Fruit fly (Drosophila melanogaster) whole organism, embryonic: ENCODE data around the gene CG9782.

Source experiments
- ATbp ChIP-seq: fragments of 200-800 bp; sonication (Bioruptor generic); optimal IDR thresholded peaks from 2 replicates; lab custom pipeline; 2017; ENCODE audit warnings: missing biosample characterization, mild to moderate bottlenecking, missing genetic modification characterization, missing genetic modification reagents
- Abd-B ChIP-seq: fragments of 200-800 bp; sonication (Bioruptor generic); optimal IDR thresholded peaks from 2 replicates; lab custom pipeline; 2018; ENCODE audit warnings: missing biosample characterization, mild to moderate bottlenecking, missing genetic modification characterization, moderate library complexity
- C15 ChIP-seq: fragments of 200-800 bp; sonication (Bioruptor generic); IDR thresholded peaks from 3 replicates; pipeline ENCODE4 v1.3.6; 2022; ENCODE audit warnings: missing biosample characterization, missing genetic modification characterization
- CG10979 ChIP-seq: fragments of 200-800 bp; sonication (Bioruptor generic); optimal IDR thresholded peaks from 2 replicates; lab custom pipeline; 2018; ENCODE audit warnings: missing biosample characterization, mild to moderate bottlenecking, missing genetic modification characterization, moderate library complexity
- CG11093 ChIP-seq: fragments of 200-800 bp; sonication (Bioruptor generic); IDR thresholded peaks from 3 replicates; pipeline ENCODE4 v1.3.6; 2022; ENCODE audit warnings: missing biosample characterization, missing genetic modification characterization
- CG12104 ChIP-seq: fragments of 200-800 bp; sonication (Bioruptor generic); optimal IDR thresholded peaks from 3 replicates; lab custom pipeline; 2016; ENCODE audit warnings: missing biosample characterization, missing genetic modification characterization
- CG12769 ChIP-seq: fragments of 200-800 bp; sonication (Bioruptor generic); optimal IDR thresholded peaks from 2 replicates; lab custom pipeline; 2019; ENCODE audit warnings: missing biosample characterization, mild to moderate bottlenecking, missing genetic modification characterization, moderate library complexity
- CG13123 ChIP-seq: fragments of 200-800 bp; sonication (Bioruptor generic); optimal IDR thresholded peaks from 2 replicates; lab custom pipeline; 2016; ENCODE audit warnings: missing biosample characterization, missing genetic modification characterization
- CG13624 ChIP-seq: fragments of 200-800 bp; sonication (Bioruptor generic); optimal IDR thresholded peaks from 2 replicates; lab custom pipeline; 2016; ENCODE audit warnings: missing biosample characterization, missing genetic modification characterization
- CG14014 ChIP-seq: fragments of 200-800 bp; sonication (Bioruptor generic); IDR thresholded peaks from 2 replicates; pipeline ENCODE4 v1.3.6; 2022; ENCODE audit warnings: missing biosample characterization, missing genetic modification characterization
- CG14710 ChIP-seq: fragments of 200-800 bp; sonication (Bioruptor generic); optimal IDR thresholded peaks from 3 replicates; lab custom pipeline; 2019; ENCODE audit warnings: missing biosample characterization, mild to moderate bottlenecking, missing genetic modification characterization, moderate library complexity
- CG15073 ChIP-seq: fragments of 200-800 bp; sonication (Bioruptor generic); optimal IDR thresholded peaks from 2 replicates; lab custom pipeline; 2016; ENCODE audit warnings: missing biosample characterization, missing genetic modification characterization
- CG15601 ChIP-seq: fragments of 200-800 bp; sonication (Bioruptor generic); optimal IDR thresholded peaks from 3 replicates; lab custom pipeline; 2019; ENCODE audit warnings: missing biosample characterization, mild to moderate bottlenecking, missing genetic modification characterization, moderate library complexity
- CG1602 ChIP-seq: fragments of 200-800 bp; sonication (Bioruptor generic); optimal IDR thresholded peaks from 3 replicates; lab custom pipeline; 2016; ENCODE audit warnings: missing biosample characterization, missing genetic modification characterization
- CG17829 ChIP-seq: fragments of 200-800 bp; optimal IDR thresholded peaks from 2 replicates; lab custom pipeline; 2019; ENCODE audit warnings: missing biosample characterization, mild to moderate bottlenecking, missing genetic modification characterization, moderate library complexity
- CG18599 ChIP-seq: fragments of 200-800 bp; sonication (Bioruptor generic); optimal IDR thresholded peaks from 3 replicates; lab custom pipeline; 2017; ENCODE audit warnings: missing biosample characterization, missing genetic modification characterization, mild to moderate bottlenecking, moderate library complexity, missing genetic modification reagents
- CG4424 ChIP-seq: fragments of 200-800 bp; sonication (Bioruptor generic); optimal IDR thresholded peaks from 3 replicates; lab custom pipeline; 2016; ENCODE audit warnings: missing biosample characterization, missing genetic modification characterization
- CG6175 ChIP-seq: fragments of 200-800 bp; sonication (Bioruptor generic); IDR thresholded peaks from 3 replicates; pipeline ENCODE4 v1.3.6; 2022; ENCODE audit warnings: missing biosample characterization, missing genetic modification characterization
- CG6272 ChIP-seq: fragments of 200-800 bp; sonication (Bioruptor generic); IDR thresholded peaks from 2 replicates; pipeline ENCODE4 v1.3.6; 2022; ENCODE audit warnings: missing biosample characterization, missing genetic modification characterization
- CG7372 ChIP-seq: fragments of 200-800 bp; sonication (Bioruptor generic); IDR thresholded peaks from 2 replicates; pipeline ENCODE4 v1.3.6; 2022; ENCODE audit warnings: missing biosample characterization, missing genetic modification characterization
- CG7928 ChIP-seq: fragments of 200-800 bp; sonication (Bioruptor generic); optimal IDR thresholded peaks from 2 replicates; lab custom pipeline; 2017; ENCODE audit warnings: missing biosample characterization, mild to moderate bottlenecking, missing genetic modification characterization
- CHES-1-like ChIP-seq: fragments of 200-800 bp; sonication (Bioruptor generic); optimal IDR thresholded peaks from 2 replicates; lab custom pipeline; 2016; ENCODE audit warnings: missing biosample characterization, missing genetic modification characterization
- Dad ChIP-seq: fragments of 200-800 bp; sonication (Bioruptor generic); optimal IDR thresholded peaks from 3 replicates; lab custom pipeline; 2016; ENCODE audit warnings: missing biosample characterization, missing genetic modification characterization
- Deaf1 ChIP-seq: fragments of 200-800 bp; optimal IDR thresholded peaks from 3 replicates; lab custom pipeline; 2019; ENCODE audit warnings: missing biosample characterization, mild to moderate bottlenecking, missing genetic modification characterization, moderate library complexity
- Doc2 ChIP-seq: fragments of 200-800 bp; sonication (Bioruptor generic); IDR thresholded peaks from 2 replicates; pipeline ENCODE4 v1.3.6; 2022; ENCODE audit warnings: missing biosample characterization, missing genetic modification characterization
- Dp ChIP-seq: fragments of 200-800 bp; sonication (Bioruptor generic); optimal IDR thresholded peaks from 2 replicates; lab custom pipeline; 2018; ENCODE audit warnings: missing biosample characterization, mild to moderate bottlenecking, missing genetic modification characterization, moderate library complexity
- Eip74EF ChIP-seq, 2 experiments: fragments of 200-800 bp in 1 of 2; fragments of >200 bp in 1 of 2; sonication (Bioruptor generic) in 1 of 2; optimal IDR thresholded peaks; 2 replicates each; lab custom pipeline; 2017 to 2019; ENCODE audit warnings: missing biosample characterization in 2 of 2, missing genetic modification characterization in 2 of 2, mild to moderate bottlenecking in 1 of 2, moderate library complexity in 1 of 2
- Fer1 ChIP-seq: fragments of 200-800 bp; sonication (Bioruptor generic); optimal IDR thresholded peaks from 2 replicates; lab custom pipeline; 2017; ENCODE audit warnings: missing biosample characterization, mild to moderate bottlenecking, missing genetic modification characterization
- H2.0 ChIP-seq: fragments of 200-800 bp; sonication (Bioruptor generic); IDR thresholded peaks from 2 replicates; pipeline ENCODE4 v1.3.6; 2022; ENCODE audit warnings: missing biosample characterization, missing genetic modification characterization
- Hey ChIP-seq: fragments of 200-800 bp; sonication (Bioruptor generic); optimal IDR thresholded peaks from 3 replicates; lab custom pipeline; 2018; ENCODE audit warnings: missing biosample characterization, mild to moderate bottlenecking, missing genetic modification characterization
- HmgD ChIP-seq: fragments of 200-800 bp; sonication (Bioruptor generic); optimal IDR thresholded peaks from 3 replicates; lab custom pipeline; 2016; ENCODE audit warnings: missing biosample characterization, missing genetic modification characterization
- Hr39 ChIP-seq: fragments of >200 bp; optimal IDR thresholded peaks from 2 replicates; lab custom pipeline; 2017
- Mad ChIP-seq: fragments of 200-800 bp; sonication (Bioruptor generic); optimal IDR thresholded peaks from 2 replicates; lab custom pipeline; 2016; ENCODE audit warnings: missing biosample characterization, missing genetic modification characterization
- Myb ChIP-seq: fragments of 200-800 bp; sonication (Bioruptor generic); optimal IDR thresholded peaks from 2 replicates; lab custom pipeline; 2016; ENCODE audit warnings: missing biosample characterization, missing genetic modification characterization
- Sox100B ChIP-seq: fragments of 200-800 bp; sonication (Bioruptor generic); optimal IDR thresholded peaks from 3 replicates; lab custom pipeline; 2018; ENCODE audit warnings: missing biosample characterization, mild to moderate bottlenecking, missing genetic modification characterization
- ap ChIP-seq: fragments of 200-800 bp; sonication (Bioruptor generic); IDR thresholded peaks from 2 replicates; pipeline ENCODE4 v1.3.6; 2022; ENCODE audit warnings: missing biosample characterization, missing genetic modification characterization
- crol ChIP-seq: fragments of 200-800 bp; sonication (Bioruptor generic); IDR thresholded peaks from 2 replicates; pipeline ENCODE4 v1.3.6; 2022; ENCODE audit warnings: missing biosample characterization, missing genetic modification characterization
- crp ChIP-seq, 2 experiments: fragments of 200-800 bp; sonication (Bioruptor generic); optimal IDR thresholded peaks; 2 replicates in 1 of 2; 3 replicates in 1 of 2; lab custom pipeline; 2017; ENCODE audit warnings: missing biosample characterization in 2 of 2, missing genetic modification characterization in 2 of 2, mild to moderate bottlenecking in 1 of 2, moderate library complexity in 1 of 2
- dmrt99B ChIP-seq: fragments of 200-800 bp; sonication (Bioruptor generic); optimal IDR thresholded peaks from 2 replicates; lab custom pipeline; 2018; ENCODE audit warnings: missing biosample characterization, mild to moderate bottlenecking, missing genetic modification characterization, moderate library complexity
- fu2 ChIP-seq: fragments of 200-800 bp; sonication (Bioruptor generic); optimal IDR thresholded peaks from 2 replicates; lab custom pipeline; 2016; ENCODE audit warnings: missing biosample characterization, missing genetic modification characterization
- gro ChIP-seq: fragments of 200-800 bp; sonication (Bioruptor generic); optimal IDR thresholded peaks from 2 replicates; lab custom pipeline; 2016; ENCODE audit warnings: missing biosample characterization, missing genetic modification characterization
- hth ChIP-seq: fragments of >200 bp; optimal IDR thresholded peaks from 2 replicates; lab custom pipeline; 2017; ENCODE audit warnings: inconsistent platforms
- jing ChIP-seq: fragments of 200-800 bp; sonication (Bioruptor generic); optimal IDR thresholded peaks from 2 replicates; lab custom pipeline; 2018; ENCODE audit warnings: missing biosample characterization, mild to moderate bottlenecking, missing genetic modification characterization
- lilli ChIP-seq: fragments of 200-800 bp; sonication (Bioruptor generic); optimal IDR thresholded peaks from 3 replicates; lab custom pipeline; 2016; ENCODE audit warnings: missing biosample characterization, missing genetic modification characterization
- lov ChIP-seq, 2 experiments: fragments of 200-800 bp in 1 of 2; fragments of >200 bp in 1 of 2; sonication (Bioruptor generic) in 1 of 2; IDR thresholded peaks in 1 of 2; optimal IDR thresholded peaks in 1 of 2; 2 replicates in 1 of 2; 3 replicates in 1 of 2; pipeline versions ENCODE4 v1.3.6 to Lab custom; 2017 to 2022; ENCODE audit warnings: missing biosample characterization in 1 of 2, missing genetic modification characterization in 1 of 2
- mld ChIP-seq: fragments of 200-800 bp; sonication (Bioruptor generic); IDR thresholded peaks from 3 replicates; pipeline ENCODE4 v1.3.6; 2022; ENCODE audit warnings: missing biosample characterization, missing genetic modification characterization; ENCODE audit not compliant: partially characterized antibody
- pnt ChIP-seq: fragments of 200-800 bp; sonication (Bioruptor generic); optimal IDR thresholded peaks from 3 replicates; lab custom pipeline; 2016; ENCODE audit warnings: missing biosample characterization, missing genetic modification characterization
- scrt ChIP-seq: fragments of 200-800 bp; sonication (Bioruptor generic); optimal IDR thresholded peaks from 2 replicates; lab custom pipeline; 2018; ENCODE audit warnings: missing biosample characterization, mild to moderate bottlenecking, missing genetic modification characterization, moderate library complexity
- slp2 ChIP-seq: fragments of 200-800 bp; sonication (Bioruptor generic); optimal IDR thresholded peaks from 2 replicates; lab custom pipeline; 2016; ENCODE audit warnings: missing biosample characterization, missing genetic modification characterization
- trh ChIP-seq: fragments of 200-800 bp; sonication (Bioruptor generic); optimal IDR thresholded peaks from 2 replicates; lab custom pipeline; 2016; ENCODE audit warnings: missing biosample characterization, missing genetic modification characterization
- vnd ChIP-seq: fragments of 200-800 bp; sonication (Bioruptor generic); IDR thresholded peaks from 3 replicates; pipeline ENCODE4 v1.3.6; 2022; ENCODE audit warnings: missing biosample characterization, missing genetic modification characterization; ENCODE audit not compliant: partially characterized antibody

Gene CG9782

dm6 chrX:16598336-16598977, 22.9 kb downstream of the CG9782 start (continued):
- TF ChIP-seq fu2 (no peak), pnt (GFP tag; lab: Kevin White, UChicago) (no peak), Abd-B (GFP tag; lab: Kevin White, UChicago) (no peak), CG13123 (GFP tag; lab: Kevin White, UChicago) (no peak), crp (GFP tag; optimal IDR thresholded peaks at IDR 0.05; lab: Kevin White, UChicago) (no peak), Doc2 (GFP tag; lab: Robert Waterston, UW) (no peak), gro (GFP tag; lab: Kevin White, UChicago) (no peak), H2.0 (GFP tag; lab: Robert Waterston, UW) (no peak), CG4424 (GFP tag; lab: Kevin White, UChicago) (peak; percentile 22), Sox100B (GFP tag; lab: Kevin White, UChicago) (no peak), slp2 (no peak), mld (GFP tag; lab: Robert Waterston, UW) (no peak), CG14710 (tag; lab: Kevin White, UChicago) (peak; percentile 42), ap (no peak), CG14014 (no peak), trh (GFP tag; lab: Kevin White, UChicago) (peak; percentile 6), CG15073 (GFP tag; lab: Kevin White, UChicago) (no peak), CG10979 (tag; lab: Kevin White, UChicago) (no peak), hth (lab: Kevin White, UChicago) (no peak), jing (GFP tag; lab: Kevin White, UChicago) (no peak), Deaf1 (tag; lab: Kevin White, UChicago) (no peak), lov (optimal IDR thresholded peaks at IDR 0.05; lab: Kevin White, UChicago) (no peak), lov (GFP tag; IDR thresholded peaks at IDR 0.05; lab: Robert Waterston, UW) (no peak), Myb (peak; percentile 8), scrt (GFP tag; lab: Kevin White, UChicago) (no peak), Eip74EF (GFP tag; optimal IDR thresholded peaks at IDR 0.05; lab: Kevin White, UChicago) (no peak), dmrt99B (tag; lab: Kevin White, UChicago) (no peak), vnd (GFP tag; lab: Robert Waterston, UW) (no peak), crol (GFP tag; lab: Robert Waterston, UW) (no peak), ATbp (GFP tag; lab: Kevin White, UChicago) (no peak), Fer1 (GFP tag; lab: Kevin White, UChicago) (peak; percentile 21), C15 (no peak), Dp (GFP tag; lab: Kevin White, UChicago) (peak; percentile 62), CG12104 (no peak), lilli (GFP tag; lab: Kevin White, UChicago) (no peak), Dad (no peak), CG1602 (no peak), Hey (no peak), CG15601 (tag; lab: Kevin White, UChicago) (no peak), CG12769 (tag; lab: Kevin White, UChicago) (no peak), CG7372 (GFP tag; lab: Robert Waterston, UW) (no peak), CHES-1-like (no peak), CG18599 (GFP tag; lab: Kevin White, UChicago) (no peak), CG6272 (GFP tag; lab: Robert Waterston, UW) (no peak), CG6175 (GFP tag; lab: Robert Waterston, UW) (no peak), HmgD (GFP tag; lab: Kevin White, UChicago) (no peak), Hr39 (no peak), CG11093 (GFP tag; lab: Robert Waterston, UW) (no peak), CG13624 (GFP tag; lab: Kevin White, UChicago) (no peak), Mad (GFP tag; lab: Kevin White, UChicago) (no peak), CG17829 (tag; lab: Kevin White, UChicago) (peak; percentile 5), CG7928 (GFP tag; lab: Kevin White, UChicago) (peak; percentile 92)
